Worm (Caenorhabditis elegans) whole organism, L4/young adult: ENCODE data around the gene rpi-2.
A peak's percentile ranks its signal among the peaks of the same experiment; 100 is the strongest.

ENCODE experiments used
- W03F9.2 ChIP-seq: fragments of 150-350 bp; optimal IDR thresholded peaks from 2 replicates; lab custom pipeline; 2014; ENCODE audit warnings: missing biosample characterization, missing genetic modification characterization
- dao-5 ChIP-seq: sonication (generic microtip); optimal IDR thresholded peaks from 2 replicates; lab custom pipeline; 2016; ENCODE audit warnings: missing genotype, missing genetic modification characterization, moderate library complexity, missing compliant biosample characterization
- him-1 ChIP-seq: sonication (generic microtip); optimal IDR thresholded peaks from 2 replicates; lab custom pipeline; 2016; ENCODE audit warnings: missing genotype, missing genetic modification reagents, missing genetic modification characterization, missing compliant biosample characterization

rpi-2 gene

ce11 chrIV:1745453-1746051 lies 34.5 kb downstream of the rpi-2 start, which contains the start of the genes Y41D4A.6 and Y41D4A.4:
Gene Y41D4A.6, minus strand, starts transcription at chrIV:1745503.
Gene Y41D4A.4, plus strand, starts transcription at chrIV:1746001.
- TF ChIP-seq dao-5 (tag; lab: Kevin White, UChicago) (no peak), him-1 (tag; lab: Kevin White, UChicago) (peak; percentile 76), W03F9.2 (peak; percentile 82)

ce11 chrIV:1751243-1751642 lies 40.2 kb downstream of the rpi-2 start:
- TF ChIP-seq dao-5 (tag; lab: Kevin White, UChicago) (no peak), him-1 (tag; lab: Kevin White, UChicago) (no peak), W03F9.2 (no peak)

ce11 chrIV:1752480-1752879 lies 41.4 kb downstream of the rpi-2 start:
- no peak for TF ChIP-seq dao-5 (tag; lab: Kevin White, UChicago)

- TF ChIP-seq dao-5 (tag; lab: Kevin White, UChicago) (no peak), him-1 (tag; lab: Kevin White, UChicago) (no peak), W03F9.2 (no peak)
Observed at ce11 chrIV:1753481-1753880, 42.4 kb downstream of the rpi-2 start, which contains the start of gene Y41D4A.3. Gene Y41D4A.3, plus strand, starts transcription at chrIV:1753781.

ce11 chrIV:1758595-1758994 lies 47.5 kb downstream of the rpi-2 start:
- no peak for TF ChIP-seq him-1 (tag; lab: Kevin White, UChicago)
- no peak for TF ChIP-seq W03F9.2
- TF ChIP-seq dao-5 (tag; lab: Kevin White, UChicago) = no peak

- no peak for TF ChIP-seq dao-5 (tag; lab: Kevin White, UChicago)
- no peak for TF ChIP-seq him-1 (tag; lab: Kevin White, UChicago)
- TF ChIP-seq W03F9.2 = no peak
Observed at ce11 chrIV:1761553-1761952, 50.5 kb downstream of the rpi-2 start, which contains the start of gene Y41D4A.7. Gene Y41D4A.7, minus strand, starts transcription at chrIV:1761570.

ce11 chrIV:1763452-1763851 lies 52.4 kb downstream of the rpi-2 start:
- TF ChIP-seq dao-5 (tag; lab: Kevin White, UChicago) = no peak
- TF ChIP-seq him-1 (tag; lab: Kevin White, UChicago) = no peak
- TF ChIP-seq W03F9.2 = no peak
